Fruit fly (Drosophila melanogaster) whole organism, embryonic: ENCODE results near the gene CG7556.

Source experiments
- Bteb2 ChIP-seq: fragments of 200-800 bp; sonication (Bioruptor generic); optimal IDR thresholded peaks from 2 replicates; lab custom pipeline; 2016; ENCODE audit warnings: missing biosample characterization, missing genetic modification characterization
- C15 ChIP-seq: fragments of 200-800 bp; sonication (Bioruptor generic); IDR thresholded peaks from 3 replicates; pipeline ENCODE4 v1.3.6; 2022; ENCODE audit warnings: missing biosample characterization, missing genetic modification characterization
- CG10321 ChIP-seq: fragments of 200-800 bp; sonication (Bioruptor generic); IDR thresholded peaks from 2 replicates; pipeline ENCODE4 v1.3.6; 2022; ENCODE audit warnings: missing biosample characterization, missing genetic modification characterization
- CG10654 ChIP-seq: fragments of 200-800 bp; sonication (Bioruptor generic); optimal IDR thresholded peaks from 2 replicates; lab custom pipeline; 2016; ENCODE audit warnings: missing biosample characterization, missing genetic modification characterization
- CG11560 ChIP-seq: fragments of 200-800 bp; sonication (Bioruptor generic); IDR thresholded peaks from 3 replicates; pipeline ENCODE4 v1.3.6; 2022; ENCODE audit warnings: missing biosample characterization, missing genetic modification characterization
- CG11696 ChIP-seq: fragments of 200-800 bp; sonication (Bioruptor generic); IDR thresholded peaks from 2 replicates; pipeline ENCODE4 v1.3.6; 2022; ENCODE audit warnings: missing biosample characterization, missing genetic modification characterization
- CG12104 ChIP-seq: fragments of 200-800 bp; sonication (Bioruptor generic); optimal IDR thresholded peaks from 3 replicates; lab custom pipeline; 2016; ENCODE audit warnings: missing biosample characterization, missing genetic modification characterization
- CG13296 ChIP-seq: fragments of 200-800 bp; sonication (Bioruptor generic); optimal IDR thresholded peaks from 3 replicates; lab custom pipeline; 2018; ENCODE audit warnings: missing biosample characterization, mild to moderate bottlenecking, missing genetic modification characterization
- CG14710 ChIP-seq: fragments of 200-800 bp; sonication (Bioruptor generic); optimal IDR thresholded peaks from 3 replicates; lab custom pipeline; 2019; ENCODE audit warnings: missing biosample characterization, mild to moderate bottlenecking, missing genetic modification characterization, moderate library complexity
- CG1603 ChIP-seq: fragments of 200-800 bp; sonication (Bioruptor generic); optimal IDR thresholded peaks from 2 replicates; lab custom pipeline; 2019; ENCODE audit warnings: missing biosample characterization, mild to moderate bottlenecking, missing genetic modification characterization, moderate library complexity
- CG17829 ChIP-seq: fragments of 200-800 bp; optimal IDR thresholded peaks from 2 replicates; lab custom pipeline; 2019; ENCODE audit warnings: missing biosample characterization, mild to moderate bottlenecking, missing genetic modification characterization, moderate library complexity
- CG2120 ChIP-seq: fragments of 200-800 bp; sonication (Bioruptor generic); optimal IDR thresholded peaks from 3 replicates; lab custom pipeline; 2016; ENCODE audit warnings: missing biosample characterization, missing genetic modification characterization
- CG2202 ChIP-seq: fragments of 200-800 bp; sonication (Bioruptor generic); optimal IDR thresholded peaks from 2 replicates; lab custom pipeline; 2018; ENCODE audit warnings: missing biosample characterization, mild to moderate bottlenecking, missing genetic modification characterization
- CG32532 ChIP-seq: fragments of 200-800 bp; sonication (Bioruptor generic); IDR thresholded peaks from 2 replicates; pipeline ENCODE4 v1.3.6; 2022; ENCODE audit warnings: missing biosample characterization, missing genetic modification characterization
- CG42726 ChIP-seq: fragments of 200-800 bp; sonication (Bioruptor generic); IDR thresholded peaks from 2 replicates; pipeline ENCODE4 v1.3.6; 2022; ENCODE audit warnings: missing biosample characterization, missing genetic modification characterization; ENCODE audit not compliant: partially characterized antibody
- CG6175 ChIP-seq: fragments of 200-800 bp; sonication (Bioruptor generic); IDR thresholded peaks from 3 replicates; pipeline ENCODE4 v1.3.6; 2022; ENCODE audit warnings: missing biosample characterization, missing genetic modification characterization
- CG6654 ChIP-seq: fragments of 200-800 bp; sonication (Bioruptor generic); optimal IDR thresholded peaks from 2 replicates; lab custom pipeline; 2017; ENCODE audit warnings: missing biosample characterization, mild to moderate bottlenecking, missing genetic modification characterization
- CG7372 ChIP-seq: fragments of 200-800 bp; sonication (Bioruptor generic); IDR thresholded peaks from 2 replicates; pipeline ENCODE4 v1.3.6; 2022; ENCODE audit warnings: missing biosample characterization, missing genetic modification characterization
- CG7839 ChIP-seq: fragments of 200-800 bp; sonication (Bioruptor generic); optimal IDR thresholded peaks from 3 replicates; lab custom pipeline; 2018; ENCODE audit warnings: missing biosample characterization, mild to moderate bottlenecking, missing genetic modification characterization, moderate library complexity
- CG9437 ChIP-seq: fragments of 200-800 bp; sonication (Bioruptor generic); optimal IDR thresholded peaks from 2 replicates; lab custom pipeline; 2018; ENCODE audit warnings: missing biosample characterization, mild to moderate bottlenecking, missing genetic modification characterization
- CG9876 ChIP-seq: fragments of 200-800 bp; sonication (Bioruptor generic); optimal IDR thresholded peaks from 2 replicates; lab custom pipeline; 2016; ENCODE audit warnings: missing biosample characterization, missing genetic modification characterization
- Chrac-16 ChIP-seq: fragments of 200-800 bp; sonication (Bioruptor generic); optimal IDR thresholded peaks from 3 replicates; lab custom pipeline; 2016; ENCODE audit warnings: missing biosample characterization, missing genetic modification characterization
- Ets65A ChIP-seq: fragments of 200-800 bp; sonication (Bioruptor generic); peaks from one replicate; lab custom pipeline; 2016; ENCODE audit warnings: missing biosample characterization, missing genetic modification characterization
- MESR4 ChIP-seq: fragments of 200-800 bp; sonication (Bioruptor generic); optimal IDR thresholded peaks from 2 replicates; lab custom pipeline; 2018; ENCODE audit warnings: missing biosample characterization, mild to moderate bottlenecking, missing genetic modification characterization, moderate library complexity
- Max ChIP-seq: fragments of 200-800 bp; sonication (Bioruptor generic); optimal IDR thresholded peaks from 2 replicates; lab custom pipeline; 2016; ENCODE audit warnings: missing biosample characterization, mild to moderate bottlenecking, missing genetic modification characterization
- NFAT ChIP-seq: fragments of 200-800 bp; sonication (Bioruptor generic); IDR thresholded peaks from 2 replicates; pipeline ENCODE4 v1.3.6; 2022; ENCODE audit warnings: missing biosample characterization, missing genetic modification characterization
- PHDP ChIP-seq: fragments of 200-800 bp; sonication (Bioruptor generic); optimal IDR thresholded peaks from 3 replicates; lab custom pipeline; 2018; ENCODE audit warnings: missing biosample characterization, mild to moderate bottlenecking, missing genetic modification characterization, moderate library complexity
- Side ChIP-seq: fragments of 200-800 bp; sonication (Bioruptor generic); optimal IDR thresholded peaks from 2 replicates; lab custom pipeline; 2016; ENCODE audit warnings: missing biosample characterization, missing genetic modification characterization
- Sox100B ChIP-seq: fragments of 200-800 bp; sonication (Bioruptor generic); optimal IDR thresholded peaks from 3 replicates; lab custom pipeline; 2018; ENCODE audit warnings: missing biosample characterization, mild to moderate bottlenecking, missing genetic modification characterization
- TFAM ChIP-seq: fragments of 200-800 bp; sonication (Bioruptor generic); optimal IDR thresholded peaks from 2 replicates; lab custom pipeline; 2017; ENCODE audit warnings: missing biosample characterization, missing genetic modification characterization, inconsistent platforms
- YL-1 ChIP-seq: fragments of 200-800 bp; sonication (Bioruptor generic); optimal IDR thresholded peaks from 3 replicates; lab custom pipeline; 2017; ENCODE audit warnings: missing biosample characterization, mild to moderate bottlenecking, missing genetic modification characterization
- ac ChIP-seq: fragments of 200-800 bp; sonication (Bioruptor generic); optimal IDR thresholded peaks from 3 replicates; lab custom pipeline; 2017; ENCODE audit warnings: missing biosample characterization, mild to moderate bottlenecking, missing genetic modification characterization
- ap ChIP-seq: fragments of 200-800 bp; sonication (Bioruptor generic); IDR thresholded peaks from 2 replicates; pipeline ENCODE4 v1.3.6; 2022; ENCODE audit warnings: missing biosample characterization, missing genetic modification characterization
- ara ChIP-seq: fragments of 200-800 bp; sonication (Bioruptor generic); IDR thresholded peaks from 2 replicates; pipeline ENCODE4 v1.3.6; 2022; ENCODE audit warnings: missing biosample characterization, missing genetic modification characterization
- br ChIP-seq: fragments of >200 bp; optimal IDR thresholded peaks from 2 replicates; lab custom pipeline; 2017
- cg ChIP-seq: fragments of 200-800 bp; sonication (Bioruptor generic); optimal IDR thresholded peaks from 3 replicates; lab custom pipeline; 2019; ENCODE audit warnings: missing biosample characterization, mild to moderate bottlenecking, missing genetic modification characterization, moderate library complexity
- en ChIP-seq: fragments of 200-800 bp; sonication (Bioruptor generic); optimal IDR thresholded peaks from 2 replicates; lab custom pipeline; 2016; ENCODE audit warnings: missing biosample characterization, missing genetic modification characterization
- esg ChIP-seq: fragments of 200-800 bp; sonication (Bioruptor generic); conservative IDR thresholded peaks from 2 replicates; pipeline ENCODE4 v1.3.6; 2022; ENCODE audit warnings: missing biosample characterization, missing genetic modification characterization
- grau ChIP-seq: fragments of 200-800 bp; optimal IDR thresholded peaks from 3 replicates; lab custom pipeline; 2019; ENCODE audit warnings: missing biosample characterization, mild to moderate bottlenecking, missing genetic modification characterization, moderate library complexity
- hth ChIP-seq: fragments of >200 bp; optimal IDR thresholded peaks from 2 replicates; lab custom pipeline; 2017; ENCODE audit warnings: inconsistent platforms
- inv ChIP-seq: fragments of 200-800 bp; sonication (Bioruptor generic); IDR thresholded peaks from 2 replicates; pipeline ENCODE4 v1.3.6; 2022; ENCODE audit warnings: missing biosample characterization, missing genetic modification characterization; ENCODE audit not compliant: partially characterized antibody
- ken ChIP-seq: fragments of 200-800 bp; sonication (Bioruptor generic); IDR thresholded peaks from 3 replicates; pipeline ENCODE4 v1.3.6; 2022; ENCODE audit warnings: missing biosample characterization, missing genetic modification characterization
- klu ChIP-seq: fragments of 200-800 bp; sonication (Bioruptor generic); IDR thresholded peaks from 2 replicates; pipeline ENCODE4 v1.3.6; 2022; ENCODE audit warnings: missing biosample characterization, missing genetic modification characterization
- pan ChIP-seq, 4 experiments: fragments of >200 bp in 3 of 4; fragments of 200-800 bp in 1 of 4; sonication (Bioruptor generic) in 1 of 4; optimal IDR thresholded peaks in 3 of 4; IDR thresholded peaks in 1 of 4; 2 replicates each; pipeline versions ENCODE4 v1.3.6 to Lab custom; 2017 to 2022; ENCODE audit warnings: missing biosample characterization in 2 of 4, missing genetic modification characterization in 2 of 4, mixed read lengths in 1 of 4
- pnt ChIP-seq: fragments of 200-800 bp; sonication (Bioruptor generic); optimal IDR thresholded peaks from 3 replicates; lab custom pipeline; 2016; ENCODE audit warnings: missing biosample characterization, missing genetic modification characterization
- rib ChIP-seq: fragments of 200-800 bp; sonication (Bioruptor generic); IDR thresholded peaks from 2 replicates; pipeline ENCODE4 v1.3.6; 2022; ENCODE audit warnings: missing biosample characterization, missing genetic modification characterization
- sisA ChIP-seq: fragments of 200-800 bp; sonication (Bioruptor generic); IDR thresholded peaks from 2 replicates; pipeline ENCODE4 v1.3.6; 2022; ENCODE audit warnings: missing biosample characterization, missing genetic modification characterization
- sqz ChIP-seq: fragments of 200-800 bp; sonication (Bioruptor generic); optimal IDR thresholded peaks from 3 replicates; lab custom pipeline; 2018; ENCODE audit warnings: missing biosample characterization, mild to moderate bottlenecking, missing genetic modification characterization
- tup ChIP-seq: fragments of 200-800 bp; sonication (Bioruptor generic); optimal IDR thresholded peaks from 2 replicates; lab custom pipeline; 2016; ENCODE audit warnings: missing biosample characterization, mild to moderate bottlenecking, missing genetic modification characterization, moderate library complexity
- tx ChIP-seq: fragments of 200-800 bp; sonication (Bioruptor generic); optimal IDR thresholded peaks from 2 replicates; lab custom pipeline; 2016; ENCODE audit warnings: missing biosample characterization, missing genetic modification characterization
- zfh2 ChIP-seq: fragments of 200-800 bp; sonication (Bioruptor generic); optimal IDR thresholded peaks from 2 replicates; lab custom pipeline; 2016; ENCODE audit warnings: missing biosample characterization, missing genetic modification characterization

The CG7556 gene

DNA sequence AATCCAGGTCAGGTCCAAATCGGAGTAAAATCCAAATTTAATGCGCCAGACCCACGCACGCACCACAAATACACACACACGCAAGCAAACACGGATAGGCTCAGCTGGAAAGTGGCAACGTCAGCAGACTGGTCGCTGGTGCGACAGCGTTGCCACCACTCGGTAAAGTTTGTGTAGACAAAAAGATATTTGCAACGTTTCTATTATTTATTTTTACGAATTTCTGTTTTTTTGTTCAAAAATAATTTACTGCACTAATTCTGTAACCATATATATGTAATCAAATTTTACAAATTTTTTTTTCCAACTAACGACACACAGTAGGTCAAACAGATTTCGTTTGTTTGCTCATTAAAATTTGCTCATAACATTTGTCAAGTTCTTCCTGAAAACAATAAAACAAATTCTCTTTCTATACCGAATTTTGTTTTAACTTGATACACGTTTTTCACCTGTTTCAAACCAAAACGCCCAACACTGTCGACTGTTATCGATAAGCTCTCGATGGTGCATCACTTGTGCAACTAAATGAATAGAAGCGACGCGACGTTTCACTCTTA is at the start of gene CG7556, which contains the start of gene CG7453 (continued):
- TF ChIP-seq tup: peak; percentile 33
- peak; percentile 89 for TF ChIP-seq CG2120 (GFP tag; lab: Kevin White, UChicago)
- peak; percentile 12 for TF ChIP-seq CG1603 (tag; lab: Kevin White, UChicago)
- peak; percentile 76 for TF ChIP-seq CG7839
- no peak for TF ChIP-seq CG42726 (GFP tag; lab: Robert Waterston, UW)
- no peak for TF ChIP-seq pan (optimal IDR thresholded peaks at IDR 0.05; lab: Kevin White, UChicago)
- TF ChIP-seq pan (GFP tag; optimal IDR thresholded peaks at IDR 0.05 in 1 of 2, IDR thresholded peaks at IDR 0.05 in 1 of 2): peak in 1 of 2 experiments; percentile 35
- peak; percentile 11 for TF ChIP-seq CG2202 (tag; lab: Kevin White, UChicago)
- peak; percentile 76 for TF ChIP-seq grau
- TF ChIP-seq NFAT (GFP tag; lab: Robert Waterston, UW): 0 out of 2 replicates have a peak, but pooled peaks have one; percentile 3
- TF ChIP-seq PHDP: peak; percentile 70
- peak; percentile 68 for TF ChIP-seq esg (GFP tag; lab: Robert Waterston, UW)
- TF ChIP-seq sisA: peak; percentile 54; the same call in 1 of the 2 replicates
- TF ChIP-seq CG32532 (GFP tag; lab: Robert Waterston, UW): peak; percentile 65
- TF ChIP-seq en (GFP tag; lab: Kevin White, UChicago): peak; percentile 4
- TF ChIP-seq ap (GFP tag; lab: Robert Waterston, UW): peak; percentile 59
- peak; percentile 77 for TF ChIP-seq Sox100B
- TF ChIP-seq YL-1 (GFP tag; lab: Kevin White, UChicago): peak; percentile 80
- TF ChIP-seq ac (GFP tag; lab: Kevin White, UChicago): no peak
- peak; percentile 65 for TF ChIP-seq CG17829 (tag; lab: Kevin White, UChicago)
- peak; percentile 84 for TF ChIP-seq CG14710 (tag; lab: Kevin White, UChicago)
- TF ChIP-seq pnt: peak; percentile 67
- no peak for TF ChIP-seq TFAM (GFP tag; lab: Kevin White, UChicago)
- TF ChIP-seq ara (GFP tag; lab: Robert Waterston, UW): no peak
- TF ChIP-seq klu: no peak; the same call in 1 of the 2 replicates
- peak; percentile 58 for TF ChIP-seq Bteb2 (GFP tag; lab: Kevin White, UChicago)
- TF ChIP-seq Max (GFP tag; lab: Kevin White, UChicago): peak; percentile 83
- no peak for TF ChIP-seq inv (GFP tag; lab: Robert Waterston, UW)
- TF ChIP-seq CG10654: peak; percentile 72
- TF ChIP-seq CG7372 (GFP tag; lab: Robert Waterston, UW): 0 out of 2 replicates have a peak, but pooled peaks have one; percentile 21
- TF ChIP-seq CG13296 (GFP tag; lab: Kevin White, UChicago): peak; percentile 53
- peak; percentile 68 for TF ChIP-seq CG9876 (GFP tag; lab: Kevin White, UChicago)
- peak; percentile 76 for TF ChIP-seq cg (GFP tag; lab: Kevin White, UChicago)
- 0 out of 3 replicates have a peak, but pooled peaks have one; percentile 26 for TF ChIP-seq C15
- no peak for TF ChIP-seq br (lab: Kevin White, UChicago)
- TF ChIP-seq CG6175: no peak
- no peak for TF ChIP-seq CG11696 (GFP tag; lab: Robert Waterston, UW)
- no peak for TF ChIP-seq sqz (GFP tag; lab: Kevin White, UChicago)
- TF ChIP-seq Side: peak; percentile 66
- peak; percentile 82 for TF ChIP-seq Chrac-16 (GFP tag; lab: Kevin White, UChicago)
- TF ChIP-seq tx (GFP tag; lab: Kevin White, UChicago): peak; percentile 82
- peak; percentile 56; the same call in 1 of the 3 replicates for TF ChIP-seq ken (GFP tag; lab: Robert Waterston, UW)
- TF ChIP-seq CG6654 (GFP tag; lab: Kevin White, UChicago): peak; percentile 45
- TF ChIP-seq MESR4 (GFP tag; lab: Kevin White, UChicago): no peak
- TF ChIP-seq rib (GFP tag; lab: Robert Waterston, UW): no peak
- TF ChIP-seq CG12104 (GFP tag; lab: Kevin White, UChicago): peak; percentile 61
- TF ChIP-seq CG10321 (GFP tag; lab: Robert Waterston, UW): no peak
- peak; percentile 31; the same call in 1 of the 3 replicates for TF ChIP-seq CG11560 (tag; lab: Robert Waterston, UW)
- TF ChIP-seq zfh2 (GFP tag; lab: Kevin White, UChicago): peak; percentile 83
- TF ChIP-seq Ets65A (GFP tag; lab: Kevin White, UChicago): peak; percentile 98
- peak; percentile 54 for TF ChIP-seq CG9437 (GFP tag; lab: Kevin White, UChicago)
- TF ChIP-seq hth: no peak
